Worm (Caenorhabditis elegans): Measurements from ENCODE around the gene F53F1.3.

- TF ChIP-seq mdl-1 (tag; optimal IDR thresholded peaks at IDR 0.05) (no peak), ama-1 (optimal IDR thresholded peaks at IDR 0.05) (no peak), jun-1 (tag; optimal IDR thresholded peaks at IDR 0.05) (no peak), elt-2 (tag; optimal IDR thresholded peaks at IDR 0.05) (no peak), egl-27 (tag; optimal IDR thresholded peaks at IDR 0.05) (no peak), sptf-1 (tag; optimal IDR thresholded peaks at IDR 0.05) (no peak), aha-1 (tag; optimal IDR thresholded peaks at IDR 0.05) (no peak), fkh-4 (tag; optimal IDR thresholded peaks at IDR 0.05; ENCODE audit: borderline replicate concordance) (no peak), nhr-237 (tag; optimal IDR thresholded peaks at IDR 0.05) (no peak), zag-1 (tag; optimal IDR thresholded peaks at IDR 0.05) (no peak), C16A3.4 (tag; optimal IDR thresholded peaks at IDR 0.05) (no peak)
Measured at ce11 chrV:13360254-13360653, 47.8 kb upstream of the F53F1.3 start, which contains the start of gene F32H5.4.
